Worm (Caenorhabditis elegans) whole organism, early embryonic: ENCODE measurements around the gene R09H10.2.

Source experiments
- ama-1 ChIP-seq: fragments of 150-350 bp; optimal IDR thresholded peaks from 2 replicates; lab custom pipeline; 2014
- ceh-13 ChIP-seq: fragments of 200-800 bp; sonication (Bioruptor generic); optimal IDR thresholded peaks from 2 replicates; lab custom pipeline; 2018; ENCODE audit warnings: mild to moderate bottlenecking, missing genetic modification characterization, missing compliant biosample characterization
- ceh-36 ChIP-seq: sonication (generic microtip); optimal IDR thresholded peaks from 2 replicates; lab custom pipeline; 2016; ENCODE audit warnings: missing genetic modification characterization, inconsistent platforms, missing compliant biosample characterization
- ets-7 ChIP-seq: sonication (generic microtip); optimal IDR thresholded peaks from 2 replicates; lab custom pipeline; 2016; ENCODE audit warnings: missing genotype, missing genetic modification characterization, missing compliant biosample characterization
- hmbx-1 ChIP-seq: sonication (generic microtip); optimal IDR thresholded peaks from 2 replicates; lab custom pipeline; 2016; ENCODE audit warnings: mild to moderate bottlenecking, missing genetic modification characterization, missing compliant biosample characterization
- pes-1 ChIP-seq: fragments of 200-800 bp; sonication (Bioruptor generic); IDR thresholded peaks from 2 replicates; pipeline ENCODE4 v1.3.6; 2022; ENCODE audit warnings: missing genetic modification reagents, missing genetic modification characterization, missing compliant biosample characterization
- scrt-1 ChIP-seq: fragments of 200-800 bp; sonication (Bioruptor generic); IDR thresholded peaks from 2 replicates; pipeline ENCODE4 v1.3.6; 2022; ENCODE audit warnings: missing genetic modification characterization, missing compliant biosample characterization
- sea-1 ChIP-seq: fragments of 200-800 bp; sonication (Bioruptor generic); conservative IDR thresholded peaks from 2 replicates; pipeline ENCODE4 v1.3.6; 2022; ENCODE audit warnings: missing genetic modification characterization, missing compliant biosample characterization
- tbx-11 ChIP-seq: fragments of 200-800 bp; sonication (Bioruptor generic); IDR thresholded peaks from 2 replicates; pipeline ENCODE4 v1.3.6; 2022; ENCODE audit warnings: missing genetic modification characterization, missing compliant biosample characterization
- tra-4 ChIP-seq: sonication (generic microtip); optimal IDR thresholded peaks from 2 replicates; lab custom pipeline; 2017; ENCODE audit warnings: missing genetic modification characterization, missing compliant biosample characterization

ce11 chrIV:10565282-10565681 is 37.5 kb upstream of the R09H10.2 start:
- no peak for TF ChIP-seq pes-1 (GFP tag; lab: Robert Waterston, UW)
- no peak for TF ChIP-seq ama-1 (lab: Kevin White, UChicago)
- no peak for TF ChIP-seq hmbx-1
- no peak for TF ChIP-seq sea-1 (GFP tag; lab: Robert Waterston, UW)
- TF ChIP-seq ceh-13 (GFP tag; lab: Kevin White, UChicago): no peak
- TF ChIP-seq tbx-11 (GFP tag; lab: Robert Waterston, UW): no peak
- TF ChIP-seq ets-7 (tag; lab: Kevin White, UChicago): no peak
- TF ChIP-seq scrt-1 (GFP tag; lab: Robert Waterston, UW): no peak
- no peak for TF ChIP-seq ceh-36 (tag; lab: Kevin White, UChicago)
- no peak for TF ChIP-seq tra-4
